Worm (Caenorhabditis elegans) whole organism, L2 larva: Measurements from ENCODE around the gene C18G1.1.

Experiments used
- C34F6.9 ChIP-seq: fragments of 150-350 bp; optimal IDR thresholded peaks from 2 replicates; lab custom pipeline; 2014; ENCODE audit warnings: missing biosample characterization, missing genetic modification characterization
- F13H6.1 ChIP-seq: sonication (generic microtip); optimal IDR thresholded peaks from 2 replicates; lab custom pipeline; 2016; ENCODE audit warnings: missing genetic modification characterization, missing compliant biosample characterization
- Y55F3AM.14 ChIP-seq: fragments of 200-800 bp; sonication (Bioruptor generic); optimal IDR thresholded peaks from 2 replicates; lab custom pipeline; 2018; ENCODE audit warnings: mild to moderate bottlenecking, missing genetic modification characterization, missing compliant biosample characterization
- aly-2 ChIP-seq: fragments of 150-350 bp; optimal IDR thresholded peaks from 2 replicates; lab custom pipeline; 2014; ENCODE audit warnings: missing biosample characterization, missing genetic modification characterization
- blmp-1 ChIP-seq: sonication (generic microtip); optimal IDR thresholded peaks from 2 replicates; lab custom pipeline; 2017; ENCODE audit warnings: missing genetic modification characterization, mild to moderate bottlenecking, missing compliant biosample characterization, antibody characterized with exemption, moderate library complexity; ENCODE audit not compliant: insufficient read depth
- ceh-16 ChIP-seq: fragments of 150-350 bp; optimal IDR thresholded peaks from 2 replicates; lab custom pipeline; 2014; ENCODE audit warnings: missing biosample characterization, missing genetic modification characterization
- ceh-82 ChIP-seq: fragments of 150-350 bp; optimal IDR thresholded peaks from 2 replicates; lab custom pipeline; 2014; ENCODE audit warnings: missing biosample characterization, missing genetic modification characterization
- crh-2 ChIP-seq: sonication (generic microtip); optimal IDR thresholded peaks from 2 replicates; lab custom pipeline; 2017; ENCODE audit warnings: missing biosample characterization, missing genetic modification characterization
- dmd-4 ChIP-seq: sonication (generic microtip); optimal IDR thresholded peaks from 2 replicates; lab custom pipeline; 2017; ENCODE audit warnings: missing biosample characterization, missing genetic modification characterization
- egl-27 ChIP-seq: sonication (generic microtip); optimal IDR thresholded peaks from 3 replicates; lab custom pipeline; 2017; ENCODE audit warnings: missing biosample characterization, missing genetic modification reagents, missing genetic modification characterization
- elt-1 ChIP-seq: fragments of 150-350 bp; optimal IDR thresholded peaks from 2 replicates; lab custom pipeline; 2014; ENCODE audit warnings: missing biosample characterization, missing genetic modification characterization
- elt-3 ChIP-seq: sonication (generic microtip); optimal IDR thresholded peaks from 2 replicates; lab custom pipeline; 2017; ENCODE audit warnings: missing biosample characterization, missing genetic modification characterization
- fos-1 ChIP-seq: fragments of 150-350 bp; optimal IDR thresholded peaks from 2 replicates; lab custom pipeline; 2014; ENCODE audit warnings: missing biosample characterization, missing genetic modification characterization
- gmeb-1 ChIP-seq: fragments of 150-350 bp; optimal IDR thresholded peaks from 2 replicates; lab custom pipeline; 2014; ENCODE audit warnings: missing biosample characterization, missing genetic modification characterization
- lin-11 ChIP-seq: fragments of 150-350 bp; sonication (generic microtip); optimal IDR thresholded peaks from 2 replicates; lab custom pipeline; 2014; ENCODE audit warnings: missing biosample characterization, missing genetic modification characterization, inconsistent platforms, mixed read lengths
- lin-13 ChIP-seq: fragments of 150-350 bp; optimal IDR thresholded peaks from 2 replicates; lab custom pipeline; 2014; ENCODE audit warnings: missing biosample characterization, missing genetic modification reagents, missing genetic modification characterization
- lin-39 ChIP-seq: fragments of 150-350 bp; optimal IDR thresholded peaks from 2 replicates; lab custom pipeline; 2014; ENCODE audit warnings: missing biosample characterization, missing genetic modification reagents, missing genetic modification characterization
- lsy-2 ChIP-seq, 2 experiments: fragments of 150-350 bp in 1 of 2; sonication (generic microtip) in 1 of 2; optimal IDR thresholded peaks; 2 replicates each; lab custom pipeline; 2014 to 2017; ENCODE audit warnings: missing biosample characterization in 2 of 2, missing genetic modification characterization in 2 of 2
- mab-5 ChIP-seq: fragments of 150-350 bp; optimal IDR thresholded peaks from 2 replicates; lab custom pipeline; 2014; ENCODE audit warnings: missing biosample characterization, missing genetic modification characterization
- nhr-10 ChIP-seq: sonication (generic microtip); optimal IDR thresholded peaks from 2 replicates; lab custom pipeline; 2017; ENCODE audit warnings: missing biosample characterization, missing genetic modification characterization
- nhr-11 ChIP-seq: fragments of 150-350 bp; optimal IDR thresholded peaks from 2 replicates; lab custom pipeline; 2014; ENCODE audit warnings: missing biosample characterization, missing genetic modification characterization
- nhr-12 ChIP-seq: fragments of 150-350 bp; optimal IDR thresholded peaks from 2 replicates; lab custom pipeline; 2014; ENCODE audit warnings: missing biosample characterization, missing genetic modification characterization
- nhr-129 ChIP-seq: fragments of 150-350 bp; optimal IDR thresholded peaks from 2 replicates; lab custom pipeline; 2014; ENCODE audit warnings: missing biosample characterization, missing genetic modification characterization
- nhr-21 ChIP-seq: fragments of 150-350 bp; optimal IDR thresholded peaks from 2 replicates; lab custom pipeline; 2014; ENCODE audit warnings: missing biosample characterization, missing genetic modification characterization
- nhr-237 ChIP-seq: fragments of 150-350 bp; optimal IDR thresholded peaks from 2 replicates; lab custom pipeline; 2014; ENCODE audit warnings: missing biosample characterization, missing genetic modification characterization
- nhr-25 ChIP-seq: fragments of 150-350 bp; sonication (generic microtip); optimal IDR thresholded peaks from 3 replicates; lab custom pipeline; 2014; ENCODE audit warnings: missing biosample characterization, missing genetic modification characterization
- nhr-6 ChIP-seq: fragments of 150-350 bp; optimal IDR thresholded peaks from 2 replicates; lab custom pipeline; 2014; ENCODE audit warnings: missing biosample characterization, missing genetic modification characterization
- nhr-77 ChIP-seq: fragments of 150-350 bp; optimal IDR thresholded peaks from 2 replicates; lab custom pipeline; 2014; ENCODE audit warnings: missing biosample characterization, missing genetic modification characterization
- sma-3 ChIP-seq: sonication (generic microtip); optimal IDR thresholded peaks from 2 replicates; lab custom pipeline; 2016; ENCODE audit warnings: missing genetic modification reagents, missing genetic modification characterization, missing compliant biosample characterization
- snpc-4 ChIP-seq: fragments of 150-350 bp; optimal IDR thresholded peaks from 2 replicates; lab custom pipeline; 2014; ENCODE audit warnings: missing biosample characterization, missing genetic modification characterization
- unc-55 ChIP-seq: fragments of 150-350 bp; sonication (generic microtip); optimal IDR thresholded peaks from 3 replicates; lab custom pipeline; 2014; ENCODE audit warnings: missing biosample characterization, missing genetic modification reagents, missing genetic modification characterization
- zag-1 ChIP-seq: fragments of 150-350 bp; optimal IDR thresholded peaks from 2 replicates; lab custom pipeline; 2014; ENCODE audit warnings: missing biosample characterization, missing genetic modification characterization
- ztf-11 ChIP-seq: sonication (generic microtip); optimal IDR thresholded peaks from 2 replicates; lab custom pipeline; 2017; ENCODE audit warnings: missing biosample characterization, missing genetic modification characterization

Gene C18G1.1

DNA sequence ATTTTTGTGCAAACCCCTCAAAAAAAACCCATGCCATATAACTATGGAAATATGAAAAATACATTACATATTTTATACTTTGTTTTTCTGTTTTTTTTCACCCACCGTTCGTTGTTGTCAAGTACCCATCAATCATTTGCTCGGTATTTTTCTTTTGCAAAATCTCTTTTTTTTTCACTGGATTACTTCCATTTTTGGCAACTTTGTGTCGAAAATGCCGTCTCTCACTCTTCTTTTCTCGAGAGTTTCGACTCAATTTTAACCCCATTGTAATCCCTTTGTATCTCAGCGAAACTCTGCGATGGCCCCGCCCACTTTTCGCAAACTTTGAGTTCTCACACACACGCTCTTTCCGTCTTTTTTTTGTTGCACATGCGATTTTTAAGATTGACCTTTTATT, 2.6 kb upstream of the C18G1.1 start:
- TF ChIP-seq unc-55 (GFP tag; lab: Kevin White, UChicago) (peak; percentile 74), zag-1 (tag; lab: Kevin White, UChicago) (no peak), snpc-4 (tag; lab: Kevin White, UChicago) (no peak), mab-5 (tag; lab: Kevin White, UChicago) (peak; percentile 78), nhr-77 (no peak), ztf-11 (no peak), gmeb-1 (tag; lab: Kevin White, UChicago) (no peak), Y55F3AM.14 (peak; percentile 97), elt-1 (tag; lab: Kevin White, UChicago) (no peak), blmp-1 (tag; lab: Kevin White, UChicago) (no peak), nhr-21 (tag; lab: Kevin White, UChicago) (no peak)
- TF ChIP-seq, all 48 proteins: peak for 3

DNA sequence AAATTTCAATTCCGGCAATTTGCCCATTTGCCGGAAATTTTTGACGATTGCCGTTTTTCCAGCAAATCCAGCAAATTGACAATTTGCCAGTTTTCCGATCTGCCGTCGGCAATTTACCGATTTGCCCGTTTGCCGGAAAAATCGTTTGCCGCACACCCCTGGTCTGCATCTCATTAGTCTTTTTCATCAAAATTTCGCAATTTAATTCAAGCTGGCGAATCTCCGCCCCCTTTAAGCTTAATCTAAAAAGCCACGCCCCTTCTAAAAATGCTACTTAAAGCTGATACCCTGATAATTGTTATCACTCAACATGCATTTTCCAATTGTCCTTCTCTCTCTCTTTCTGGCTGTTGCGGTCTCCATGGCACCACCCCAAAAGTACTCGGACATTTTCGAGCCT, 5.6 kb downstream of the C18G1.1 start, which contains the start of gene Y60C6A.1:
TSS of gene Y60C6A.1 (plus strand) at position 301 of the 400 bp plus-strand sequence.
- TF ChIP-seq gmeb-1 (tag; lab: Kevin White, UChicago), result no peak
- no peak for TF ChIP-seq nhr-11 (tag; lab: Kevin White, UChicago)
- TF ChIP-seq mab-5 (tag; lab: Kevin White, UChicago), result no peak
- TF ChIP-seq egl-27 (tag; lab: Kevin White, UChicago), result no peak
- no peak for TF ChIP-seq lin-13
- TF ChIP-seq fos-1 (tag; lab: Kevin White, UChicago), result no peak
- TF ChIP-seq ceh-16, result no peak
- TF ChIP-seq nhr-6 (tag; lab: Kevin White, UChicago), result no peak
- TF ChIP-seq nhr-10, result no peak
- no peak for TF ChIP-seq nhr-237 (tag; lab: Kevin White, UChicago)
- TF ChIP-seq elt-3, result no peak
- TF ChIP-seq blmp-1 (tag; lab: Kevin White, UChicago), result no peak
- no peak for TF ChIP-seq lin-39 (tag; lab: Kevin White, UChicago)
- TF ChIP-seq F13H6.1, result no peak
- no peak for TF ChIP-seq nhr-12 (tag; lab: Kevin White, UChicago)
- TF ChIP-seq, all 48 proteins: peak for 0

DNA sequence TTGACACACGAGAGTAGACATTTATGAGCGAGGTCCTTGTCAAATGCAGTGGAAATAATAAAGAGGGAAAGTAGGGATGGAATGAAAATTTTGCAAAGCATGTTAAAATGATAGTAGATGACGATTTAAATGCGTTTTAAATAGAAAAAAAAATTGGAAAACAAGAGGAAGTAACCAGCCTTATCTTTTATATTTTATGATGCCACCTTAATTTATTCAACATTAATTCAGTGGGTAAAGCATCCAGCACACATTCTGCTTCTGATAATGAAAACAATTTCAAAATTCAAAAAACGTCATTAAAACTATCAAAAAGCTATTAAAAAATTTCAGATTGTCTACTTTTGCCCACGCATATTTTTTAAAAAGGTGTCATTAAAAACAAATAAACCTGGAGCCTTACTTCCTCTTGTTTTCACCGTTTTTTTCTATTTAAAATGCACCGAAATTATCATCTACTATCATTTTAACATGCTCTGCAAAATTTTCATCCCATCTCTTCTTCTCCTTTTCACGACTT, 7.6 kb downstream of the C18G1.1 start, which contains the start of the genes Y60C6A.2 and Y60C6A.3:
TSS of gene Y60C6A.2 (minus strand) at position 101 of the 520 bp plus-strand sequence.
TSS of gene Y60C6A.3 (plus strand) at position 470 of the 520 bp plus-strand sequence.
- TF ChIP-seq Y55F3AM.14, result no peak
- no peak for TF ChIP-seq nhr-25 (tag; lab: Kevin White, UChicago)
- TF ChIP-seq mab-5 (tag; lab: Kevin White, UChicago), result no peak
- no peak for TF ChIP-seq ceh-82
- no peak for TF ChIP-seq egl-27 (tag; lab: Kevin White, UChicago)
- TF ChIP-seq C34F6.9 (tag; lab: Kevin White, UChicago), result no peak
- TF ChIP-seq aly-2 (tag; lab: Kevin White, UChicago), result no peak
- TF ChIP-seq elt-1 (tag; lab: Kevin White, UChicago), result no peak

DNA sequence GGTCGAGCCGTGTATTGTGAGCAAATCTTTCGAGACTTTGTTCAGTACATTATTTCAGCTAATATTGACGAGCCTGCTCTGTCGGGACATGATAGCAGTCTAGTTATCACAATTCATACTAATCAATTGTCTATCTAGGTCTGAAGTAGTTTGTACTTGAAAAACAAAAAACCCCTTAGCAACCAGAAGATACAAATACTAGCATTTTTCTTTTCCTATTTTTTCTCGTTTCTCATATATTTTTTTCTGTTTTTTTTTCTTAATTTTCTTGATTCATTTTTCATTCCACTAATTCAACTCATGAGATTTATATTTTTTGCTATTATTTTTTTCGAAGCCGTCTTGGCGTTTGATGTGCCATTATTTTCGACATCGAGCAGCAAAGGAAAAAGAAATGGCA, 9.4 kb downstream of the C18G1.1 start, which contains the start of gene R02F11.9:
TSS of gene R02F11.9 (plus strand) at position 301 of the 400 bp plus-strand sequence.
- no peak for TF ChIP-seq C34F6.9 (tag; lab: Kevin White, UChicago)
- no peak for TF ChIP-seq nhr-12 (tag; lab: Kevin White, UChicago)
- TF ChIP-seq lin-13, result no peak
- no peak for TF ChIP-seq mab-5 (tag; lab: Kevin White, UChicago)
- TF ChIP-seq F13H6.1, result no peak
- TF ChIP-seq nhr-129 (tag; lab: Kevin White, UChicago), result no peak
- TF ChIP-seq zag-1 (tag; lab: Kevin White, UChicago), result no peak
- no peak for TF ChIP-seq nhr-11 (tag; lab: Kevin White, UChicago)
- TF ChIP-seq nhr-237 (tag; lab: Kevin White, UChicago), result no peak
- no peak for TF ChIP-seq nhr-6 (tag; lab: Kevin White, UChicago)
- no peak for TF ChIP-seq aly-2 (tag; lab: Kevin White, UChicago)
- no peak for TF ChIP-seq egl-27 (tag; lab: Kevin White, UChicago)
- no peak for TF ChIP-seq nhr-25 (tag; lab: Kevin White, UChicago)
- TF ChIP-seq sma-3 (GFP tag; lab: Kevin White, UChicago), result no peak
- no peak for TF ChIP-seq lin-39 (tag; lab: Kevin White, UChicago)
- TF ChIP-seq, all 48 proteins: peak for 0

DNA sequence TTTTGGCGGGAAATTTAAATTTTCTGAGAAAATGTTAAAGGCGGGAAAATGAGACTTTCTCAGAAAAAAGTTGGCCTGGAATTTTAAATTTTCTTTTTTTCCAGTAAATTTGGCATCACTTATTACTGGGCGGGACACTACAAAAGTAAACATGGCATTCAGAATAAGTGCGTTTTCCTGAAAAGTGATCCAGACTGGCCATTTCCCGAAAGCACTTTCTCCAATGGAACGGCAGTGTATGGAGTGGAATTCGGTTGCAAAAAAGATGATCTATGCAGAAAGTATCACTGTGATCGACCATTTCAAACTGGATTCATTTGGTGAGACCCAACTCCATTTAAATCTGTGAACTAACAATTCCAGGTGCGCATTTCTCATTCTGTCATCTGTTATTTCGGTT, 10.1 kb downstream of the C18G1.1 start:
- TF ChIP-seq blmp-1 (tag; lab: Kevin White, UChicago), result no peak
- no peak for TF ChIP-seq gmeb-1 (tag; lab: Kevin White, UChicago)
- TF ChIP-seq sma-3 (GFP tag; lab: Kevin White, UChicago), result no peak
- TF ChIP-seq dmd-4 (tag; lab: Kevin White, UChicago), result no peak
- TF ChIP-seq lsy-2 (tag; optimal IDR thresholded peaks at IDR 0.05; lab: Kevin White, UChicago), result no peak
- no peak for TF ChIP-seq F13H6.1
- no peak for TF ChIP-seq ceh-82
- no peak for TF ChIP-seq crh-2
- TF ChIP-seq nhr-129 (tag; lab: Kevin White, UChicago), result no peak
- TF ChIP-seq ztf-11, result no peak
- no peak for TF ChIP-seq lin-11 (tag; lab: Kevin White, UChicago)
